Worm (Caenorhabditis elegans) whole organism, L4 larva: Measurements from ENCODE around the gene lst-6.

Experiments
- D1046.2 ChIP-seq: fragments of 200-800 bp; sonication (Bioruptor generic); IDR thresholded peaks from 2 replicates; pipeline ENCODE4 v1.3.6; 2022; ENCODE audit warnings: missing genetic modification characterization, missing compliant biosample characterization
- F37D6.2 ChIP-seq: sonication (generic microtip); optimal IDR thresholded peaks from 2 replicates; lab custom pipeline; 2016; ENCODE audit warnings: mild to moderate bottlenecking, missing genetic modification characterization, missing compliant biosample characterization
- F44E2.7 ChIP-seq: fragments of 200-800 bp; sonication (Bioruptor generic); IDR thresholded peaks from 2 replicates; pipeline ENCODE4 v2.1.2; 2022; ENCODE audit warnings: missing genetic modification characterization, missing compliant biosample characterization
- F49E8.2 ChIP-seq: sonication (generic microtip); optimal IDR thresholded peaks from 2 replicates; lab custom pipeline; 2016; ENCODE audit warnings: missing compliant biosample characterization, mild to moderate bottlenecking, missing genetic modification characterization, borderline replicate concordance
- T20F7.1 ChIP-seq: fragments of 200-800 bp; sonication (Bioruptor generic); optimal IDR thresholded peaks from 2 replicates; lab custom pipeline; 2018; ENCODE audit warnings: mild to moderate bottlenecking, missing genetic modification characterization, missing compliant biosample characterization
- Y5F2A.4 ChIP-seq: fragments of 200-800 bp; sonication (Bioruptor generic); optimal IDR thresholded peaks from 2 replicates; lab custom pipeline; 2018; ENCODE audit warnings: mild to moderate bottlenecking, missing genetic modification characterization, missing compliant biosample characterization
- ZK546.5 ChIP-seq, 2 experiments: sonication (generic microtip); optimal IDR thresholded peaks; 2 replicates each; lab custom pipeline; 2017; ENCODE audit warnings: missing biosample characterization in 2 of 2, missing genetic modification characterization in 2 of 2
- aha-1 ChIP-seq: fragments of 150-350 bp; peaks from one replicate; lab custom pipeline; 2014; ENCODE audit warnings: missing biosample characterization, missing genetic modification characterization
- attf-4 ChIP-seq: sonication (generic microtip); optimal IDR thresholded peaks from 3 replicates; lab custom pipeline; 2017; ENCODE audit warnings: missing biosample characterization, missing genetic modification characterization
- ceh-44 ChIP-seq: fragments of 200-800 bp; sonication (Bioruptor generic); IDR thresholded peaks from 2 replicates; pipeline ENCODE4 v1.3.6; 2022; ENCODE audit warnings: missing genetic modification reagents, missing genetic modification characterization, missing compliant biosample characterization
- ceh-62 ChIP-seq: sonication (generic microtip); optimal IDR thresholded peaks from 2 replicates; lab custom pipeline; 2017; ENCODE audit warnings: missing biosample characterization, missing genetic modification characterization
- ctbp-1 ChIP-seq: fragments of 200-800 bp; sonication (Bioruptor generic); IDR thresholded peaks from 2 replicates; pipeline ENCODE4 v1.3.6; 2022; ENCODE audit warnings: missing genetic modification reagents, missing genetic modification characterization, missing compliant biosample characterization
- daf-12 ChIP-seq: fragments of 150-350 bp; optimal IDR thresholded peaks from 2 replicates; lab custom pipeline; 2014; ENCODE audit warnings: missing biosample characterization, missing genetic modification reagents, missing genetic modification characterization
- daf-16 ChIP-seq, 3 experiments: sonication (generic microtip); optimal IDR thresholded peaks; 2 replicates each; lab custom pipeline; 2016 to 2017; ENCODE audit warnings: missing genetic modification characterization in 3 of 3, missing genetic modification reagents in 3 of 3, mild to moderate bottlenecking in 2 of 3, missing compliant biosample characterization in 2 of 3, missing biosample characterization in 1 of 3, moderate library complexity in 1 of 3
- daf-8 ChIP-seq: fragments of 200-800 bp; sonication (Bioruptor generic); IDR thresholded peaks from 2 replicates; pipeline ENCODE4 v1.3.6; 2022; ENCODE audit warnings: missing genetic modification characterization, missing compliant biosample characterization
- dmd-9 ChIP-seq: fragments of 200-800 bp; sonication (Bioruptor generic); IDR thresholded peaks from 2 replicates; pipeline ENCODE4 v1.3.6; 2022; ENCODE audit warnings: missing genetic modification reagents, missing genetic modification characterization, missing compliant biosample characterization
- dpl-1 ChIP-seq: fragments of 150-350 bp; optimal IDR thresholded peaks from 2 replicates; lab custom pipeline; 2014; ENCODE audit warnings: missing biosample characterization, missing genetic modification reagents, missing genetic modification characterization
- duxl-1 ChIP-seq: sonication (generic microtip); optimal IDR thresholded peaks from 2 replicates; lab custom pipeline; 2016; ENCODE audit warnings: mild to moderate bottlenecking, missing genetic modification characterization, moderate library complexity, missing compliant biosample characterization; ENCODE audit not compliant: poor library complexity
- dve-1 ChIP-seq: sonication (generic microtip); optimal IDR thresholded peaks from 2 replicates; lab custom pipeline; 2017; ENCODE audit warnings: antibody characterized with exemption, mild to moderate bottlenecking, missing genetic modification characterization, missing compliant biosample characterization; ENCODE audit not compliant: insufficient read depth
- egl-43 ChIP-seq: fragments of 200-800 bp; sonication (Bioruptor generic); IDR thresholded peaks from 2 replicates; pipeline ENCODE4 v1.3.6; 2022; ENCODE audit warnings: missing genetic modification reagents, missing genetic modification characterization, missing compliant biosample characterization
- fkh-10 ChIP-seq: fragments of 150-350 bp; optimal IDR thresholded peaks from 2 replicates; lab custom pipeline; 2014; ENCODE audit warnings: missing biosample characterization, missing genetic modification reagents, missing genetic modification characterization
- fos-1 ChIP-seq: fragments of 150-350 bp; optimal IDR thresholded peaks from 2 replicates; lab custom pipeline; 2014; ENCODE audit warnings: missing biosample characterization, missing genetic modification characterization
- gei-8 ChIP-seq: fragments of 200-800 bp; sonication (Bioruptor generic); optimal IDR thresholded peaks from 2 replicates; lab custom pipeline; 2018; ENCODE audit warnings: mild to moderate bottlenecking, missing genetic modification characterization, missing compliant biosample characterization
- hlh-30 ChIP-seq: sonication (generic microtip); optimal IDR thresholded peaks from 2 replicates; lab custom pipeline; 2017; ENCODE audit warnings: antibody characterized with exemption, mild to moderate bottlenecking, missing genetic modification characterization, missing compliant biosample characterization; ENCODE audit not compliant: insufficient read depth
- hmg-1.1 ChIP-seq: fragments of 200-800 bp; sonication (Bioruptor generic); IDR thresholded peaks from 2 replicates; pipeline ENCODE4 v1.3.6; 2022; ENCODE audit warnings: missing genetic modification reagents, missing genetic modification characterization, missing compliant biosample characterization
- jun-1 ChIP-seq: fragments of 150-350 bp; optimal IDR thresholded peaks from 2 replicates; lab custom pipeline; 2014; ENCODE audit warnings: missing biosample characterization, missing genetic modification reagents, missing genetic modification characterization
- lim-7 ChIP-seq: fragments of 200-800 bp; sonication (Bioruptor generic); IDR thresholded peaks from 2 replicates; pipeline ENCODE4 v1.3.6; 2022; ENCODE audit warnings: missing genetic modification characterization, missing compliant biosample characterization
- lin-15B ChIP-seq: fragments of 150-350 bp; sonication (generic microtip); optimal IDR thresholded peaks from 3 replicates; lab custom pipeline; 2014; ENCODE audit warnings: missing biosample characterization, missing genetic modification characterization
- lin-29 ChIP-seq: fragments of 200-800 bp; sonication (Bioruptor generic); IDR thresholded peaks from 2 replicates; pipeline ENCODE4 v1.3.6; 2022; ENCODE audit warnings: missing genetic modification reagents, missing genetic modification characterization, missing compliant biosample characterization
- lin-38 ChIP-seq: fragments of 200-800 bp; sonication (Bioruptor generic); IDR thresholded peaks from 2 replicates; pipeline ENCODE4 v1.3.6; 2022; ENCODE audit warnings: missing genetic modification reagents, missing genetic modification characterization, missing compliant biosample characterization
- lin-39 ChIP-seq: fragments of 150-350 bp; optimal IDR thresholded peaks from 2 replicates; lab custom pipeline; 2014; ENCODE audit warnings: missing biosample characterization, missing genetic modification reagents, missing genetic modification characterization
- lsy-2 ChIP-seq, 2 experiments: fragments of 150-350 bp in 1 of 2; sonication (generic microtip) in 1 of 2; optimal IDR thresholded peaks; 2 replicates each; lab custom pipeline; 2014 to 2017; ENCODE audit warnings: missing biosample characterization in 2 of 2, missing genetic modification characterization in 2 of 2
- mdl-1 ChIP-seq, 2 experiments: fragments of 150-350 bp in 1 of 2; sonication (generic microtip) in 1 of 2; optimal IDR thresholded peaks; 2 replicates each; lab custom pipeline; 2014 to 2017; ENCODE audit warnings: missing biosample characterization in 2 of 2, missing genetic modification characterization in 2 of 2
- mes-2 ChIP-seq: sonication (generic microtip); optimal IDR thresholded peaks from 2 replicates; lab custom pipeline; 2016; ENCODE audit warnings: missing genotype, mild to moderate bottlenecking, missing genetic modification characterization, missing compliant biosample characterization; ENCODE audit not compliant: poor library complexity, severe bottlenecking
- nhr-10 ChIP-seq: fragments of 150-350 bp; optimal IDR thresholded peaks from 2 replicates; lab custom pipeline; 2014; ENCODE audit warnings: missing biosample characterization, missing genetic modification characterization
- nhr-28 ChIP-seq: fragments of 150-350 bp; optimal IDR thresholded peaks from 2 replicates; lab custom pipeline; 2014; ENCODE audit warnings: missing biosample characterization, missing genetic modification characterization
- nhr-41 ChIP-seq: fragments of 200-800 bp; sonication (Bioruptor generic); IDR thresholded peaks from 2 replicates; pipeline ENCODE4 v1.3.6; 2022; ENCODE audit warnings: missing genetic modification reagents, missing genetic modification characterization, missing compliant biosample characterization
- nhr-6 ChIP-seq: fragments of 150-350 bp; optimal IDR thresholded peaks from 2 replicates; lab custom pipeline; 2014; ENCODE audit warnings: missing biosample characterization, missing genetic modification characterization
- nhr-76 ChIP-seq: fragments of 150-350 bp; optimal IDR thresholded peaks from 2 replicates; lab custom pipeline; 2014; ENCODE audit warnings: missing biosample characterization, missing genetic modification characterization
- nhr-77 ChIP-seq: fragments of 150-350 bp; optimal IDR thresholded peaks from 2 replicates; lab custom pipeline; 2014; ENCODE audit warnings: missing biosample characterization, missing genetic modification characterization
- php-3 ChIP-seq: fragments of 200-800 bp; sonication (Bioruptor generic); IDR thresholded peaks from 2 replicates; pipeline ENCODE4 v1.3.6; 2022; ENCODE audit warnings: missing genetic modification reagents, missing genetic modification characterization, missing compliant biosample characterization
- pqm-1 ChIP-seq: sonication (generic microtip); optimal IDR thresholded peaks from 2 replicates; lab custom pipeline; 2017; ENCODE audit warnings: missing biosample characterization, missing genetic modification characterization
- saeg-2 ChIP-seq: fragments of 200-800 bp; sonication (Bioruptor generic); IDR thresholded peaks from 2 replicates; pipeline ENCODE4 v1.3.6; 2022; ENCODE audit warnings: missing genetic modification reagents, missing genetic modification characterization, missing compliant biosample characterization
- skn-1 ChIP-seq: fragments of 150-350 bp; optimal IDR thresholded peaks from 2 replicates; lab custom pipeline; 2014; ENCODE audit warnings: missing biosample characterization, missing genetic modification characterization
- snpc-4 ChIP-seq: fragments of 150-350 bp; optimal IDR thresholded peaks from 2 replicates; lab custom pipeline; 2014; ENCODE audit warnings: missing biosample characterization, missing genetic modification characterization
- spr-1 ChIP-seq: sonication (generic microtip); optimal IDR thresholded peaks from 2 replicates; lab custom pipeline; 2016; ENCODE audit warnings: mild to moderate bottlenecking, missing genetic modification characterization, missing compliant biosample characterization
- spr-3 ChIP-seq: fragments of 200-800 bp; sonication (Bioruptor generic); optimal IDR thresholded peaks from 2 replicates; lab custom pipeline; 2018; ENCODE audit warnings: mild to moderate bottlenecking, missing genetic modification characterization, missing compliant biosample characterization
- zag-1 ChIP-seq: fragments of 150-350 bp; optimal IDR thresholded peaks from 2 replicates; lab custom pipeline; 2014; ENCODE audit warnings: missing biosample characterization, missing genetic modification characterization
- zfp-2 ChIP-seq: sonication (generic microtip); optimal IDR thresholded peaks from 2 replicates; lab custom pipeline; 2016; ENCODE audit warnings: mild to moderate bottlenecking, missing genetic modification characterization, missing compliant biosample characterization
- zip-2 ChIP-seq: fragments of 150-350 bp; optimal IDR thresholded peaks from 2 replicates; lab custom pipeline; 2014; ENCODE audit warnings: missing biosample characterization, missing genetic modification characterization
- ztf-7 ChIP-seq: fragments of 150-350 bp; optimal IDR thresholded peaks from 2 replicates; lab custom pipeline; 2014; ENCODE audit warnings: missing biosample characterization, missing genetic modification characterization

lst-6 gene

ce11 chrII:7060791-7061190, 38.5 kb upstream of the lst-6 start:
- no peak for TF ChIP-seq snpc-4 (tag; lab: Kevin White, UChicago)
- peak; percentile 41 for TF ChIP-seq hlh-30

- TF ChIP-seq spr-3: no peak
- TF ChIP-seq ZK546.5 (tag; optimal IDR thresholded peaks at IDR 0.05; lab: Kevin White, UChicago): no peak
- TF ChIP-seq aha-1 (tag; lab: Kevin White, UChicago): no peak
- no peak for TF ChIP-seq F37D6.2 (tag; lab: Kevin White, UChicago)
- TF ChIP-seq zip-2 (tag; lab: Kevin White, UChicago): peak; percentile 14
- no peak for TF ChIP-seq ceh-44 (GFP tag; lab: Robert Waterston, UW)
- TF ChIP-seq lim-7 (GFP tag; lab: Robert Waterston, UW): no peak
- TF ChIP-seq dmd-9: no peak
- TF ChIP-seq snpc-4 (tag; lab: Kevin White, UChicago): no peak
- TF ChIP-seq nhr-76 (tag; lab: Kevin White, UChicago): no peak
- TF ChIP-seq mdl-1 (tag; optimal IDR thresholded peaks at IDR 0.05; lab: Kevin White, UChicago): peak in 1 of 2 experiments; percentile 68
- no peak for TF ChIP-seq ceh-62 (tag; lab: Kevin White, UChicago)
- TF ChIP-seq lin-15B (tag; lab: Kevin White, UChicago): no peak
- peak; percentile 28 for TF ChIP-seq nhr-28
- peak; percentile 96 for TF ChIP-seq php-3 (GFP tag; lab: Robert Waterston, UW)
- TF ChIP-seq duxl-1 (tag; lab: Kevin White, UChicago): no peak
- peak; percentile 84 for TF ChIP-seq dve-1 (tag; lab: Kevin White, UChicago)
- no peak for TF ChIP-seq dpl-1 (GFP tag; lab: Kevin White, UChicago)
- no peak for TF ChIP-seq lin-29 (GFP tag; lab: Robert Waterston, UW)
- no peak for TF ChIP-seq F44E2.7 (GFP tag; lab: Robert Waterston, UW)
- TF ChIP-seq ctbp-1 (GFP tag; lab: Robert Waterston, UW): no peak
- TF ChIP-seq attf-4: no peak
- no peak for TF ChIP-seq gei-8 (GFP tag; lab: Kevin White, UChicago)
- no peak for TF ChIP-seq D1046.2 (GFP tag; lab: Robert Waterston, UW)
- peak in 1 of 2 experiments; percentile 71 for TF ChIP-seq daf-16 (GFP tag; optimal IDR thresholded peaks at IDR 0.05; lab: Kevin White, UChicago)
- TF ChIP-seq daf-16 (tag; optimal IDR thresholded peaks at IDR 0.05; lab: Kevin White, UChicago): peak; percentile 93
- no peak for TF ChIP-seq skn-1
- no peak for TF ChIP-seq daf-12 (tag; lab: Kevin White, UChicago)
- no peak for TF ChIP-seq hmg-1.1
- TF ChIP-seq F49E8.2 (tag; lab: Kevin White, UChicago): no peak
- no peak for TF ChIP-seq fkh-10
- TF ChIP-seq egl-43 (GFP tag; lab: Robert Waterston, UW): no peak
- TF ChIP-seq pqm-1 (tag; lab: Kevin White, UChicago): peak; percentile 91
- TF ChIP-seq fos-1 (tag; lab: Kevin White, UChicago): no peak
- TF ChIP-seq nhr-6 (tag; lab: Kevin White, UChicago): no peak
- no peak for TF ChIP-seq lin-39
- peak; percentile 68 for TF ChIP-seq nhr-77
- TF ChIP-seq lsy-2 (tag; optimal IDR thresholded peaks at IDR 0.05; lab: Kevin White, UChicago): no peak
- TF ChIP-seq ztf-7 (tag; lab: Kevin White, UChicago): no peak
- TF ChIP-seq spr-1 (tag; lab: Kevin White, UChicago): no peak
- TF ChIP-seq zfp-2 (tag; lab: Kevin White, UChicago): no peak
- no peak for TF ChIP-seq Y5F2A.4 (GFP tag; lab: Kevin White, UChicago)
- TF ChIP-seq daf-8 (GFP tag; lab: Robert Waterston, UW): no peak
- no peak for TF ChIP-seq jun-1 (tag; lab: Kevin White, UChicago)
- TF ChIP-seq zag-1: no peak
- no peak for TF ChIP-seq mes-2
- peak; percentile 57 for TF ChIP-seq T20F7.1 (GFP tag; lab: Kevin White, UChicago)
- no peak for TF ChIP-seq nhr-10
- TF ChIP-seq saeg-2 (GFP tag; lab: Robert Waterston, UW): no peak
- TF ChIP-seq lin-38 (GFP tag; lab: Robert Waterston, UW): no peak; the same call in 1 of the 2 replicates
- peak; percentile 77 for TF ChIP-seq nhr-41 (GFP tag; lab: Robert Waterston, UW)
These were observed 37.9 kb upstream of the lst-6 start for ce11 chrII:7060202-7060601.
